Fruit fly (Drosophila melanogaster): ENCODE measurements around the gene CG13287.
A peak's percentile ranks its signal among the peaks of the same experiment; 100 is the strongest.

CG13287 gene

DNA sequence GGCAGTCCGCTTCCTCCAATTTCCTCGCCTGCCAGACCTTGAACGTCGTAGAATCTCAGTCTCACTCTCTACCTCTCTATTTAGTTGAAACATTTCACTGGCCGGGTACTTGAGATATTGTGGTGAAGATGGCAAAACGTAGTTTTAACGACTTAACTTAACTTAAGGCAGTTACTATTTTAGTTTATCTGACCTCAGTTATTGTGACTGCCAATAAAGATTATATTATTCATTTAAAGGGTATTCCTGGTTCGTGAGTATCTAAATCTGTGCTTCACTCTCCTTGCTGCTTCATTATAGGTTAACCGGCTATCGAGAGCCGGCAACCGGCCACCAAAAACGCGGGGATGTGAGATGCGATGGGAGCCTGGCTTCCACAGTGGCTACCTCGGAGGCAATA, 27.0 kb upstream of the CG13287 start (continued):
- TF ChIP-seq unpg (GFP tag; optimal IDR thresholded peaks at IDR 0.05) = no peak
- TF ChIP-seq sens (GFP tag) = peak; percentile 21
- no peak for TF ChIP-seq CG31388 (GFP tag; optimal IDR thresholded peaks at IDR 0.05)

DNA sequence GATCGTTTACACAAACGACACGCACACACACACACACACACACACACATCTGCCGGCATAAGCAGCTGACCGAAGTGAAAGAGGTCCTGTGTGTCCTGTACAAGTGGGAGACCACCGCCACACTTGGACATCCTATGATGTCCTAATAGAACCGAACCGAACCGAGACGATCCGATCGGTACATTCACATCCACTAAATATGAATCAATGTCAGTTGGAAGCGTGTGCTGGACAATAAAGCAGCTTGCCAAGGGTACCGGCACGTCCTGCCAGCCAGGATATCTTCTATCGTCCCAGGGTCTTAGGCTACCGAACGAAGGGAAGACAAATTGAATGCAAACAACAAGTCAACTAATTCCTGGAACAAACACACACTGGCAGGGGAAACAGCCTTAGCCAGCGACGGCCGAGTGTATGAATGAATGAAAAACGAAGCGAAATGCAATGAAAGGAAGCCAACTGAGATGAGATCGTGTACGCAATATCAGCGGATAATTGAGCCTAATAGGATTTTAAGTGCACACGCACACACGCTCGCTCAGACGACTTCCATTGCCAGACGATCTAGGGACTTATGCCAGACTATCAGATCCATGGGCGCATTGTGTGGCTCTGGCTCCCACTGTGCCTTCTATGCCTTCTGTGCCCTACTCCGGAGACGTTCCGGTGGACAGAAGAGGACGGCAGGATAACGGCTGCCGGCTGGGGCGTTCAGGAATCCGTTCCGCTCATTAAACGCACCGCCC, 25.9 kb upstream of the CG13287 start:
- TF ChIP-seq Rfx (GFP tag; IDR thresholded peaks at IDR 0.05) (no peak), ac (GFP tag; optimal IDR thresholded peaks at IDR 0.05) (peak; percentile 33), CG12155 (GFP tag; optimal IDR thresholded peaks at IDR 0.05) (no peak), CG11696 (GFP tag; IDR thresholded peaks at IDR 0.05) (no peak), row (GFP tag; IDR thresholded peaks at IDR 0.05) (no peak), CG18764 (GFP tag; optimal IDR thresholded peaks at IDR 0.05) (no peak), CG9609 (GFP tag; optimal IDR thresholded peaks at IDR 0.05) (no peak), Kr (GFP tag; optimal IDR thresholded peaks at IDR 0.05) (peak; percentile 60), jumu (GFP tag; optimal IDR thresholded peaks at IDR 0.05) (no peak), ranshi (GFP tag; IDR thresholded peaks at IDR 0.05) (no peak), scrt (GFP tag; optimal IDR thresholded peaks at IDR 0.05) (no peak), hth (optimal IDR thresholded peaks at IDR 0.05) (peak; percentile 78), sens (GFP tag) (peak; percentile 57), ssp (GFP tag; IDR thresholded peaks at IDR 0.05) (no peak), bbx (GFP tag; IDR thresholded peaks at IDR 0.05; ENCODE audit: partially characterized antibody) (no peak), zen (tag; optimal IDR thresholded peaks at IDR 0.05) (peak; percentile 96), D (optimal IDR thresholded peaks at IDR 0.05) (peak; percentile 94), D (GFP tag; optimal IDR thresholded peaks at IDR 0.05) (no peak), Dfd (GFP tag; optimal IDR thresholded peaks at IDR 0.05) (no peak), CG11456 (GFP tag; IDR thresholded peaks at IDR 0.05) (no peak)

DNA sequence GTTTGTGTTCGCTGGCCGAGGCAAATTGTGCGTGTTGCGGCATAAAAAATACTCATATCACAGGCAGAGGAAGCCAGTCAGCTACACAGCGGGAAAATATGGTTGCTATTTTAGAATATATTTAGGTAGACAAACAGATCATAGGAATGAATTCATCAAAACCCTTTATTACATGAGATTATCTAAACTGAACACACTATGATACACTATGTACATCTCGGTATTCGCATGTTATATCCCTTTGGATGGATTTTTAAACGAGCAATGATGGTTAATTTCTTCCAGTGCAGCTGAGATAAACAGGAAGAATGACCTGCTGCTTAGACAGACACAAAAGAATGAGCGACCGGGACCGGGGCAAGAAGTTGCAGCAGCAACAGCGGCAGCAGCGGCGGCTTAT, 25.2 kb upstream of the CG13287 start:
- TF ChIP-seq sr (GFP tag; IDR thresholded peaks at IDR 0.05) (no peak), Hr51 (GFP tag; optimal IDR thresholded peaks at IDR 0.05) (peak in 1 of 2 experiments; percentile 17), zfh1 (GFP tag; IDR thresholded peaks at IDR 0.05) (peak; percentile 74), NC2β (GFP tag; optimal IDR thresholded peaks at IDR 0.05) (peak; percentile 54), CG31224 (GFP tag; IDR thresholded peaks at IDR 0.05) (no peak), CG6254 (GFP tag; optimal IDR thresholded peaks at IDR 0.05) (peak; percentile 15), CG16815 (GFP tag; optimal IDR thresholded peaks at IDR 0.05) (peak; percentile 66), ac (GFP tag; optimal IDR thresholded peaks at IDR 0.05) (peak; percentile 85), CG5245 (GFP tag; optimal IDR thresholded peaks at IDR 0.05) (peak; percentile 9), Spps (tag; optimal IDR thresholded peaks at IDR 0.05) (peak; percentile 24), CG1602 (GFP tag; optimal IDR thresholded peaks at IDR 0.05) (peak; percentile 43), Kr (GFP tag; optimal IDR thresholded peaks at IDR 0.05) (peak; percentile 54), jumu (GFP tag; optimal IDR thresholded peaks at IDR 0.05) (peak; percentile 25), CG12299 (tag; optimal IDR thresholded peaks at IDR 0.05) (no peak), fd64A (GFP tag; optimal IDR thresholded peaks at IDR 0.05) (no peak), dpn (GFP tag; optimal IDR thresholded peaks at IDR 0.05) (peak in 1 of 2 experiments; percentile 7), CG7839 (tag; optimal IDR thresholded peaks at IDR 0.05) (peak; percentile 45), org-1 (GFP tag; optimal IDR thresholded peaks at IDR 0.05) (peak; percentile 22), CG12236 (GFP tag; optimal IDR thresholded peaks at IDR 0.05) (peak; percentile 37), dmrt11E (tag; optimal IDR thresholded peaks at IDR 0.05) (peak; percentile 88), Blimp-1 (GFP tag; optimal IDR thresholded peaks at IDR 0.05) (peak; percentile 3), Stat92E (GFP tag; optimal IDR thresholded peaks at IDR 0.05) (peak in 1 of 3 experiments; percentile 4), CG9609 (GFP tag; optimal IDR thresholded peaks at IDR 0.05) (peak; percentile 10), gt (GFP tag; IDR thresholded peaks at IDR 0.05) (peak; percentile 22; the same call in 1 of the 2 replicates), chn (GFP tag; optimal IDR thresholded peaks at IDR 0.05) (peak; percentile 35), chif (GFP tag; optimal IDR thresholded peaks at IDR 0.05) (peak; percentile 34 to 80), CG33557 (GFP tag; optimal IDR thresholded peaks at IDR 0.05) (peak; percentile 73), CG17328 (GFP tag; IDR thresholded peaks at IDR 0.05) (peak; percentile 35; the same call in 1 of the 2 replicates), slp2 (GFP tag; optimal IDR thresholded peaks at IDR 0.05) (peak; percentile 15)

Measured in whole organism, embryonic.